Fruit fly (Drosophila melanogaster) whole organism, prepupa: ENCODE results near the gene CG8419.

ENCODE experiments used
- Blimp-1 ChIP-seq: fragments of 200-800 bp; sonication (Bioruptor generic); optimal IDR thresholded peaks from 3 replicates; lab custom pipeline; 2017; ENCODE audit warnings: missing biosample characterization, missing genetic modification characterization, mild to moderate bottlenecking, moderate library complexity, missing genetic modification reagents
- CG10631 ChIP-seq: fragments of 200-800 bp; sonication (Bioruptor generic); optimal IDR thresholded peaks from 2 replicates; lab custom pipeline; 2016; ENCODE audit warnings: missing biosample characterization, missing genetic modification characterization
- CG10669 ChIP-seq: fragments of 200-800 bp; sonication (Bioruptor generic); optimal IDR thresholded peaks from 3 replicates; lab custom pipeline; 2018; ENCODE audit warnings: missing biosample characterization, mild to moderate bottlenecking, missing genetic modification characterization, moderate library complexity
- CG11294 ChIP-seq: fragments of 200-800 bp; sonication (Bioruptor generic); IDR thresholded peaks from 2 replicates; pipeline ENCODE4 v1.3.6; 2022; ENCODE audit warnings: missing biosample characterization, missing genetic modification characterization
- CG11762 ChIP-seq: fragments of 200-800 bp; sonication (Bioruptor generic); optimal IDR thresholded peaks from 3 replicates; lab custom pipeline; 2016; ENCODE audit warnings: missing biosample characterization, missing genetic modification characterization; ENCODE audit not compliant: insufficient read depth
- CG11902 ChIP-seq: fragments of 200-800 bp; sonication (Bioruptor generic); optimal IDR thresholded peaks from 3 replicates; lab custom pipeline; 2016; ENCODE audit warnings: missing biosample characterization, missing genetic modification characterization
- CG15336 ChIP-seq: fragments of 200-800 bp; sonication (Bioruptor generic); IDR thresholded peaks from 2 replicates; pipeline ENCODE4 v1.3.6; 2022; ENCODE audit warnings: missing biosample characterization, missing genetic modification characterization
- CG3032 ChIP-seq: fragments of 200-800 bp; optimal IDR thresholded peaks from 2 replicates; lab custom pipeline; 2019; ENCODE audit warnings: missing biosample characterization, mild to moderate bottlenecking, missing genetic modification characterization, moderate library complexity
- CG32006 ChIP-seq: fragments of 200-800 bp; sonication (Bioruptor generic); optimal IDR thresholded peaks from 3 replicates; lab custom pipeline; 2017; ENCODE audit warnings: missing biosample characterization, mild to moderate bottlenecking, missing genetic modification characterization
- CG34406 ChIP-seq: fragments of 200-800 bp; sonication (Bioruptor generic); optimal IDR thresholded peaks from 3 replicates; lab custom pipeline; 2016; ENCODE audit warnings: missing biosample characterization, missing genetic modification characterization
- CG3919 ChIP-seq: fragments of 200-800 bp; sonication (Bioruptor generic); optimal IDR thresholded peaks from 3 replicates; lab custom pipeline; 2016; ENCODE audit warnings: missing biosample characterization, missing genetic modification characterization
- CG4318 ChIP-seq: fragments of 200-800 bp; sonication (Bioruptor generic); optimal IDR thresholded peaks from 3 replicates; lab custom pipeline; 2017; ENCODE audit warnings: missing biosample characterization, mild to moderate bottlenecking, missing genetic modification characterization
- CG6163 ChIP-seq: fragments of 200-800 bp; sonication (Bioruptor generic); IDR thresholded peaks from 3 replicates; pipeline ENCODE4 v1.3.6; 2022; ENCODE audit warnings: missing biosample characterization, missing genetic modification characterization
- CG6792 ChIP-seq: fragments of 200-800 bp; sonication (Bioruptor generic); optimal IDR thresholded peaks from 3 replicates; lab custom pipeline; 2016; ENCODE audit warnings: missing biosample characterization, missing genetic modification characterization
- CG6854 ChIP-seq: fragments of 200-800 bp; sonication (Bioruptor generic); optimal IDR thresholded peaks from 2 replicates; lab custom pipeline; 2017; ENCODE audit warnings: missing biosample characterization, mild to moderate bottlenecking, missing genetic modification characterization
- CG7368 ChIP-seq: fragments of 200-800 bp; sonication (Bioruptor generic); optimal IDR thresholded peaks from 3 replicates; lab custom pipeline; 2016; ENCODE audit warnings: missing biosample characterization, missing genetic modification characterization
- CG8119 ChIP-seq: fragments of 200-800 bp; sonication (Bioruptor generic); IDR thresholded peaks from 3 replicates; pipeline ENCODE4 v1.3.6; 2022; ENCODE audit warnings: missing biosample characterization, missing genetic modification characterization
- CG8319 ChIP-seq: fragments of 200-800 bp; sonication (Bioruptor generic); optimal IDR thresholded peaks from 3 replicates; lab custom pipeline; 2016; ENCODE audit warnings: missing biosample characterization, missing genetic modification characterization
- CG9139 ChIP-seq: fragments of 200-800 bp; sonication (Bioruptor generic); optimal IDR thresholded peaks from 3 replicates; lab custom pipeline; 2017; ENCODE audit warnings: missing biosample characterization, mild to moderate bottlenecking, missing genetic modification characterization
- Eip75B ChIP-seq: fragments of 200-800 bp; sonication (Bioruptor generic); optimal IDR thresholded peaks from 3 replicates; lab custom pipeline; 2016; ENCODE audit warnings: missing biosample characterization, missing genetic modification characterization
- Eip78C ChIP-seq: fragments of 200-800 bp; sonication (Bioruptor generic); peaks from one replicate; lab custom pipeline; 2016; ENCODE audit warnings: missing biosample characterization, missing genetic modification characterization
- Eip93F ChIP-seq: fragments of 200-800 bp; sonication (Bioruptor generic); optimal IDR thresholded peaks from 2 replicates; lab custom pipeline; 2016; ENCODE audit warnings: missing biosample characterization, mild to moderate bottlenecking, missing genetic modification characterization
- Ets21C ChIP-seq: fragments of 200-800 bp; sonication (Bioruptor generic); optimal IDR thresholded peaks from 3 replicates; lab custom pipeline; 2016; ENCODE audit warnings: missing biosample characterization, missing genetic modification characterization
- Ets96B ChIP-seq: fragments of 200-800 bp; optimal IDR thresholded peaks from 2 replicates; lab custom pipeline; 2019; ENCODE audit warnings: missing biosample characterization, mild to moderate bottlenecking, missing genetic modification characterization, moderate library complexity
- Gug ChIP-seq: fragments of 200-800 bp; sonication (Bioruptor generic); IDR thresholded peaks from 2 replicates; pipeline ENCODE4 v1.3.6; 2022; ENCODE audit warnings: missing biosample characterization, missing genetic modification characterization
- Hr39 ChIP-seq: fragments of 200-800 bp; sonication (Bioruptor generic); optimal IDR thresholded peaks from 2 replicates; lab custom pipeline; 2016; ENCODE audit warnings: missing biosample characterization, missing genetic modification characterization
- Met ChIP-seq: fragments of 200-800 bp; sonication (Bioruptor generic); optimal IDR thresholded peaks from 3 replicates; lab custom pipeline; 2016; ENCODE audit warnings: missing biosample characterization, missing genetic modification characterization
- OdsH ChIP-seq: fragments of 200-800 bp; sonication (Bioruptor generic); optimal IDR thresholded peaks from 3 replicates; lab custom pipeline; 2016; ENCODE audit warnings: missing biosample characterization, missing genetic modification characterization
- Sox102F ChIP-seq: fragments of 200-800 bp; sonication (Bioruptor generic); optimal IDR thresholded peaks from 2 replicates; lab custom pipeline; 2016; ENCODE audit warnings: missing biosample characterization, mild to moderate bottlenecking, missing genetic modification characterization
- Sox14 ChIP-seq: fragments of 200-800 bp; sonication (Bioruptor generic); optimal IDR thresholded peaks from 3 replicates; lab custom pipeline; 2016; ENCODE audit warnings: missing biosample characterization, missing genetic modification characterization
- Sox15 ChIP-seq: fragments of 200-800 bp; sonication (Bioruptor generic); optimal IDR thresholded peaks from 3 replicates; lab custom pipeline; 2016; ENCODE audit warnings: missing biosample characterization, missing genetic modification characterization
- achi ChIP-seq: fragments of 200-800 bp; sonication (Bioruptor generic); optimal IDR thresholded peaks from 3 replicates; lab custom pipeline; 2016; ENCODE audit warnings: missing biosample characterization, missing genetic modification characterization
- acj6 ChIP-seq: fragments of 200-800 bp; sonication (Bioruptor generic); optimal IDR thresholded peaks from 3 replicates; lab custom pipeline; 2016; ENCODE audit warnings: missing biosample characterization, missing genetic modification characterization
- cyc ChIP-seq: fragments of 200-800 bp; sonication (Bioruptor generic); optimal IDR thresholded peaks from 3 replicates; lab custom pipeline; 2016; ENCODE audit warnings: missing biosample characterization, missing genetic modification characterization
- dac ChIP-seq: fragments of 200-800 bp; sonication (Bioruptor generic); optimal IDR thresholded peaks from 2 replicates; lab custom pipeline; 2017; ENCODE audit warnings: missing biosample characterization, mild to moderate bottlenecking, missing genetic modification characterization
- dsx ChIP-seq: fragments of 200-800 bp; optimal IDR thresholded peaks from 3 replicates; lab custom pipeline; 2019; ENCODE audit warnings: missing biosample characterization, mild to moderate bottlenecking, missing genetic modification characterization, moderate library complexity; ENCODE audit not compliant: poor library complexity, severe bottlenecking
- eg ChIP-seq: fragments of 200-800 bp; sonication (Bioruptor generic); IDR thresholded peaks from 3 replicates; pipeline ENCODE4 v1.3.6; 2022; ENCODE audit warnings: missing biosample characterization, missing genetic modification characterization
- esn ChIP-seq: fragments of 200-800 bp; sonication (Bioruptor generic); optimal IDR thresholded peaks from 2 replicates; lab custom pipeline; 2016; ENCODE audit warnings: missing biosample characterization, mild to moderate bottlenecking, missing genetic modification characterization, moderate library complexity
- fd59A ChIP-seq: fragments of 200-800 bp; sonication (Bioruptor generic); optimal IDR thresholded peaks from 2 replicates; lab custom pipeline; 2017; ENCODE audit warnings: missing biosample characterization, mild to moderate bottlenecking, missing genetic modification characterization, missing genetic modification reagents
- fd85E ChIP-seq: fragments of 200-800 bp; sonication (Bioruptor generic); optimal IDR thresholded peaks from 3 replicates; lab custom pipeline; 2016; ENCODE audit warnings: missing biosample characterization, missing genetic modification characterization
- fkh ChIP-seq: fragments of 200-800 bp; sonication (Bioruptor generic); optimal IDR thresholded peaks from 3 replicates; lab custom pipeline; 2017; ENCODE audit warnings: missing biosample characterization, mild to moderate bottlenecking, missing genetic modification characterization, moderate library complexity
- lz ChIP-seq: fragments of 200-800 bp; sonication (Bioruptor generic); optimal IDR thresholded peaks from 3 replicates; lab custom pipeline; 2016; ENCODE audit warnings: missing biosample characterization, missing genetic modification characterization
- net ChIP-seq: fragments of 200-800 bp; sonication (Bioruptor generic); optimal IDR thresholded peaks from 3 replicates; lab custom pipeline; 2016; ENCODE audit warnings: missing biosample characterization, missing genetic modification characterization
- pdm3 ChIP-seq: fragments of 200-800 bp; sonication (Bioruptor generic); optimal IDR thresholded peaks from 3 replicates; lab custom pipeline; 2016; ENCODE audit warnings: missing biosample characterization, missing genetic modification characterization
- salr ChIP-seq, 2 experiments: fragments of 200-800 bp; sonication (Bioruptor generic); optimal IDR thresholded peaks; 3 replicates each; lab custom pipeline; 2016 to 2018; ENCODE audit warnings: missing biosample characterization in 2 of 2, missing genetic modification characterization in 2 of 2, mild to moderate bottlenecking in 1 of 2
- spab ChIP-seq: fragments of 200-800 bp; sonication (Bioruptor generic); optimal IDR thresholded peaks from 2 replicates; lab custom pipeline; 2017; ENCODE audit warnings: missing biosample characterization, mild to moderate bottlenecking, missing genetic modification characterization, missing genetic modification reagents
- ss ChIP-seq, 2 experiments: fragments of 200-800 bp; sonication (Bioruptor generic); optimal IDR thresholded peaks; 2 replicates in 1 of 2; 3 replicates in 1 of 2; lab custom pipeline; 2017 to 2018; ENCODE audit warnings: mild to moderate bottlenecking in 2 of 2, missing biosample characterization in 2 of 2, missing genetic modification characterization in 2 of 2, moderate library complexity in 1 of 2
- topi ChIP-seq: fragments of 200-800 bp; sonication (Bioruptor generic); optimal IDR thresholded peaks from 3 replicates; lab custom pipeline; 2016; ENCODE audit warnings: missing biosample characterization, missing genetic modification characterization
- vri ChIP-seq: fragments of 200-800 bp; sonication (Bioruptor generic); optimal IDR thresholded peaks from 3 replicates; lab custom pipeline; 2016; ENCODE audit warnings: missing biosample characterization, mild to moderate bottlenecking, missing genetic modification characterization

CG8419 gene

DNA sequence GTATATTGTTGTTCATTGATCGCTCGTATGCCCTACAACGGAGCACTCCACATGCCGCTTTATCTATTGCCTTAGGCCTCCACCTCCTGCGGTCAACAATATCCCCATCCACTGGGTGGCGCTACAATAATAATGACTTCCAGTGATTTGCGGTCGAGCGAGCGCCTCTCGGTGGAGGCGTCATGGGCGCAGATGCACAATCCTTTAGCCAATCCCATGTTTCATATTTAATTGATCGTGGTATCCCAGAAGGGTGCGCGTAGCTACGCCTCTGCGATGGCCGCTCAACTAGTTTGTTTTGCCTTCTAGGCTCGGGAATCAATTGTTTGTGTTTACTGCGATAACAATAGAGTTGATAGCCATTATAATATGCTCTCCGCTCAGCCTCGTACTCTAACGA is 23.2 kb downstream of the CG8419 start (continued):
- TF ChIP-seq pdm3 (GFP tag; lab: Kevin White, UChicago) (no peak), CG11902 (GFP tag; lab: Kevin White, UChicago) (no peak), CG6163 (peak; percentile 75), fd59A (GFP tag; lab: Kevin White, UChicago) (no peak)

- TF ChIP-seq cyc (GFP tag; lab: Kevin White, UChicago) (peak; percentile 71), CG10631 (peak; percentile 32), Ets96B (tag; lab: Kevin White, UChicago) (peak; percentile 59), Gug (GFP tag; lab: Robert Waterston, UW) (peak; percentile 84), Ets21C (peak; percentile 52), CG11902 (GFP tag; lab: Kevin White, UChicago) (peak; percentile 58), acj6 (GFP tag; lab: Kevin White, UChicago) (peak; percentile 31), topi (GFP tag; lab: Kevin White, UChicago) (peak; percentile 83), ss (GFP tag; optimal IDR thresholded peaks at IDR 0.05; lab: Kevin White, UChicago) (peak; percentile 51 to 79), Blimp-1 (GFP tag; lab: Kevin White, UChicago) (peak; percentile 43), fd59A (GFP tag; lab: Kevin White, UChicago) (peak; percentile 23), Sox14 (GFP tag; lab: Kevin White, UChicago) (peak; percentile 67), Hr39 (GFP tag; lab: Kevin White, UChicago) (peak; percentile 69), net (GFP tag; lab: Kevin White, UChicago) (peak; percentile 56), achi (GFP tag; lab: Kevin White, UChicago) (peak; percentile 41), Sox102F (GFP tag; lab: Kevin White, UChicago) (peak; percentile 78), pdm3 (GFP tag; lab: Kevin White, UChicago) (peak; percentile 56), CG7368 (GFP tag; lab: Kevin White, UChicago) (no peak), CG8319 (peak; percentile 11), CG10669 (GFP tag; lab: Kevin White, UChicago) (peak; percentile 63), Eip75B (GFP tag; lab: Kevin White, UChicago) (peak; percentile 51), Eip93F (GFP tag; lab: Kevin White, UChicago) (no peak), CG11762 (peak; percentile 42), CG3919 (peak; percentile 71), spab (GFP tag; lab: Kevin White, UChicago) (no peak), CG6792 (peak; percentile 53), dsx (peak; percentile 71), Sox15 (peak; percentile 14), fkh (GFP tag; lab: Kevin White, UChicago) (no peak), fd85E (GFP tag; lab: Kevin White, UChicago) (no peak), Met (peak; percentile 77), Eip78C (GFP tag; lab: Kevin White, UChicago) (peak; percentile 92), CG9139 (GFP tag; lab: Kevin White, UChicago) (no peak), lz (GFP tag; lab: Kevin White, UChicago) (peak; percentile 61), dac (GFP tag; lab: Kevin White, UChicago) (no peak), eg (GFP tag; lab: Robert Waterston, UW) (peak; percentile 90), CG11294 (GFP tag; lab: Robert Waterston, UW) (peak; percentile 68; the same call in 1 of the 2 replicates), CG8119 (GFP tag; lab: Robert Waterston, UW) (peak; percentile 65), CG4318 (no peak), esn (GFP tag; lab: Kevin White, UChicago) (peak; percentile 73), CG34406 (GFP tag; lab: Kevin White, UChicago) (peak; percentile 46), CG32006 (GFP tag; lab: Kevin White, UChicago) (peak; percentile 32), CG3032 (tag; lab: Kevin White, UChicago) (peak; percentile 66), OdsH (peak; percentile 61), vri (peak; percentile 67), CG15336 (GFP tag; lab: Robert Waterston, UW) (peak; percentile 73), salr (GFP tag; optimal IDR thresholded peaks at IDR 0.05; lab: Kevin White, UChicago) (peak; percentile 4 to 16), CG6854 (GFP tag; lab: Kevin White, UChicago) (peak; percentile 8), CG6163 (peak; percentile 87)
These were observed 23.7 kb downstream of the CG8419 start for dm6 chr2L:8229628-8230027.
